Fruit fly (Drosophila melanogaster) S2 (cell line): Measurements from ENCODE around the gene CG18788.

Source experiments
- CG8478 ChIP-seq: fragments of >200 bp; optimal IDR thresholded peaks from 2 replicates; lab custom pipeline; 2018
- CTCF ChIP-seq, 2 experiments: fragments of >200 bp; optimal IDR thresholded peaks; 2 replicates each; lab custom pipeline; 2018

dm6 chr2L:12048723-12049122 is 14.7 kb downstream of the CG18788 start, which contains the start of gene Plzf:
- TF ChIP-seq CG8478 (lab: Kevin White, UChicago) (no peak), CTCF (optimal IDR thresholded peaks at IDR 0.05; lab: Kevin White, UChicago) (no peak)
